Worm (Caenorhabditis elegans) whole organism, L4/young adult: ENCODE data around the gene nhr-72.

Source experiments
- W03F9.2 ChIP-seq: fragments of 150-350 bp; optimal IDR thresholded peaks from 2 replicates; lab custom pipeline; 2014; ENCODE audit warnings: missing biosample characterization, missing genetic modification characterization
- dao-5 ChIP-seq: sonication (generic microtip); optimal IDR thresholded peaks from 2 replicates; lab custom pipeline; 2016; ENCODE audit warnings: missing genotype, missing genetic modification characterization, moderate library complexity, missing compliant biosample characterization
- him-1 ChIP-seq: sonication (generic microtip); optimal IDR thresholded peaks from 2 replicates; lab custom pipeline; 2016; ENCODE audit warnings: missing genotype, missing genetic modification reagents, missing genetic modification characterization, missing compliant biosample characterization

The nhr-72 gene

ce11 chrII:3850655-3851054 lies at the start of gene nhr-72:
TSS of gene nhr-72 (minus strand) at chrII:3850755.
- TF ChIP-seq W03F9.2 (tag; lab: Kevin White, UChicago) = no peak

- no peak for TF ChIP-seq him-1 (tag; lab: Kevin White, UChicago)
- TF ChIP-seq W03F9.2 (tag; lab: Kevin White, UChicago) = no peak
- TF ChIP-seq dao-5 = no peak
These were observed 47.4 kb upstream of the nhr-72 start, which contains the start of gene F53C3.6 for ce11 chrII:3897758-3898494. TSS of gene F53C3.6 (plus strand) at chrII:3898142.

- no peak for TF ChIP-seq dao-5
- TF ChIP-seq W03F9.2 (tag; lab: Kevin White, UChicago) = no peak
- TF ChIP-seq him-1 (tag; lab: Kevin White, UChicago) = no peak
These were observed 46.4 kb upstream of the nhr-72 start for ce11 chrII:3896920-3897319.

ce11 chrII:3894755-3895154 lies 44.2 kb upstream of the nhr-72 start, which contains the start of gene F53C3.7:
TSS of gene F53C3.7 (plus strand) at chrII:3895055.
- TF ChIP-seq him-1 (tag; lab: Kevin White, UChicago) = no peak
- no peak for TF ChIP-seq dao-5
- no peak for TF ChIP-seq W03F9.2 (tag; lab: Kevin White, UChicago)

ce11 chrII:3893911-3894310 lies 43.4 kb upstream of the nhr-72 start:
- TF ChIP-seq dao-5 (no peak), him-1 (tag; lab: Kevin White, UChicago) (no peak), W03F9.2 (tag; lab: Kevin White, UChicago) (no peak)

- no peak for TF ChIP-seq him-1 (tag; lab: Kevin White, UChicago)
These were observed 40.6 kb upstream of the nhr-72 start, which contains the start of gene F53C3.8 for ce11 chrII:3891124-3891523. TSS of gene F53C3.8 (plus strand) at chrII:3891424.

- no peak for TF ChIP-seq dao-5
- no peak for TF ChIP-seq him-1 (tag; lab: Kevin White, UChicago)
- TF ChIP-seq W03F9.2 (tag; lab: Kevin White, UChicago) = no peak
These were observed 29.4 kb upstream of the nhr-72 start, which contains the start of gene nhr-166 for ce11 chrII:3879945-3880344. TSS of gene nhr-166 (plus strand) at chrII:3880245.

ce11 chrII:3878330-3878729 lies 27.8 kb upstream of the nhr-72 start, which contains the start of gene srh-250:
TSS of gene srh-250 (plus strand) at chrII:3878630.
- no peak for TF ChIP-seq dao-5
- TF ChIP-seq him-1 (tag; lab: Kevin White, UChicago) = no peak
- TF ChIP-seq W03F9.2 (tag; lab: Kevin White, UChicago) = no peak

ce11 chrII:3877874-3878273 lies 27.3 kb upstream of the nhr-72 start, which contains the start of gene sdz-7:
TSS of gene sdz-7 (minus strand) at chrII:3877974.
- TF ChIP-seq dao-5 = no peak
- TF ChIP-seq W03F9.2 (tag; lab: Kevin White, UChicago) = no peak
- TF ChIP-seq him-1 (tag; lab: Kevin White, UChicago) = no peak

ce11 chrII:3877127-3877526 lies 26.6 kb upstream of the nhr-72 start, which contains the start of gene nep-3:
TSS of gene nep-3 (minus strand) at chrII:3877227.
- TF ChIP-seq him-1 (tag; lab: Kevin White, UChicago) (no peak), dao-5 (no peak), W03F9.2 (tag; lab: Kevin White, UChicago) (no peak)

- no peak for TF ChIP-seq W03F9.2 (tag; lab: Kevin White, UChicago)
These were observed 19.0 kb upstream of the nhr-72 start, which contains the start of gene oac-10 for ce11 chrII:3869601-3870000. TSS of gene oac-10 (plus strand) at chrII:3869901.

- TF ChIP-seq him-1 (tag; lab: Kevin White, UChicago) (no peak), W03F9.2 (tag; lab: Kevin White, UChicago) (no peak)
These were observed 14.1 kb upstream of the nhr-72 start, which contains the start of gene nhr-261 for ce11 chrII:3864652-3865051. TSS of gene nhr-261 (minus strand) at chrII:3864752.

ce11 chrII:3862053-3862452 lies 11.5 kb upstream of the nhr-72 start:
- TF ChIP-seq dao-5 (no peak), him-1 (tag; lab: Kevin White, UChicago) (no peak), W03F9.2 (tag; lab: Kevin White, UChicago) (no peak)

- no peak for TF ChIP-seq W03F9.2 (tag; lab: Kevin White, UChicago)
- TF ChIP-seq him-1 (tag; lab: Kevin White, UChicago) = no peak
- TF ChIP-seq dao-5 = no peak
These were observed 10.3 kb upstream of the nhr-72 start, which contains the start of gene oac-11 for ce11 chrII:3860826-3861225. TSS of gene oac-11 (minus strand) at chrII:3860926.
